Worm (Caenorhabditis elegans) whole organism, L2 larva: ENCODE measurements around the gene sdz-26.

ENCODE experiments used
- lin-11 ChIP-seq: fragments of 150-350 bp; sonication (generic microtip); optimal IDR thresholded peaks from 2 replicates; lab custom pipeline; 2014; ENCODE audit warnings: missing biosample characterization, missing genetic modification characterization, inconsistent platforms, mixed read lengths
- mab-5 ChIP-seq: fragments of 150-350 bp; optimal IDR thresholded peaks from 2 replicates; lab custom pipeline; 2014; ENCODE audit warnings: missing biosample characterization, missing genetic modification characterization

The sdz-26 gene

DNA sequence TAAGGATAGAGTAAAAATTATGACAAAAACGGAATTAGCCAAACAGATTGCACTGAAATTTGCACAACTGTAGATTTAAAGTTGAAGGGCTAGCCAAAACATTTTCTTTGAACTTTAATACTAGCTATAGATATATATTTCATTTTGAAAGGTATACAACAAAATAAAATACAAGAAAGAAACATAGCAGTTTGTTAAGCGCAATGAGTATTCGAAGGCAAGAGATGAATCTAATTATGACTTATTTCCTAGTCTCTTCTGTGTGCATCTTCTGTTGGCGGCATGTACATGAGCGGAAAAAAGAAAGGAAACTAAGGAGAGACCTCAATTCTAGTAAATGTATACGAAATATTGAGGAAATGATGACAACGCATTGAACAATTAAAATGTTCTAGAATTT is 50.5 kb downstream of the sdz-26 start:
- TF ChIP-seq lin-11 (no peak), mab-5 (tag; lab: Kevin White, UChicago) (no peak)
